Worm (Caenorhabditis elegans): ENCODE measurements around the gene K04B12.2.

The K04B12.2 gene

DNA sequence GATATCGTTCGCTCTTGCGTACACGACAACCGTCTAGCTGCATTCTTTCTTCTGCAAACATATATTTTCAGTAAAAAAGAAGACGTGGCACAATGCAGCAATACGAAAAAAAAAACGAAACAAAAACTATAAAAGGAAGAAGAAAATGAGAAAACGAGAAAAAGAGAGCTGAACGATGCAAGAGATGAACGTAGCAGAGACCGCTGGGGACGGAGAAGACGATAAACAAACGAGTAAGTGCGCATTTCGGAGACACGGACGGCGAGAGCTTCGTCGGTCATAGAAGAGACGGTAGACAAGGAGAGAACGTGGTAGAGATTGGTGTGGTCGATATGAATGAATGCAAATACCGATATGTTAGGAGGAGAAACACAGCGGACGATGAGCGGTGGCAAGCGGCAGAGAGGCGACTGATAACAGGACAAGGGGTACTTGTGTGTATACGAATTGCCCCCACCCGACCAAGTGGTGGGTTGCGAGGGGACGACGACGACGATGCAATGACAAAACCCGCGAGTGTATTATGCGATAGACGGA is at the start of gene K04B12.2:
Gene K04B12.2, minus strand, starts transcription at position 51 of the 537 bp plus-strand sequence.
- no peak for TF ChIP-seq unc-62 (GFP tag; optimal IDR thresholded peaks at IDR 0.05)

DNA sequence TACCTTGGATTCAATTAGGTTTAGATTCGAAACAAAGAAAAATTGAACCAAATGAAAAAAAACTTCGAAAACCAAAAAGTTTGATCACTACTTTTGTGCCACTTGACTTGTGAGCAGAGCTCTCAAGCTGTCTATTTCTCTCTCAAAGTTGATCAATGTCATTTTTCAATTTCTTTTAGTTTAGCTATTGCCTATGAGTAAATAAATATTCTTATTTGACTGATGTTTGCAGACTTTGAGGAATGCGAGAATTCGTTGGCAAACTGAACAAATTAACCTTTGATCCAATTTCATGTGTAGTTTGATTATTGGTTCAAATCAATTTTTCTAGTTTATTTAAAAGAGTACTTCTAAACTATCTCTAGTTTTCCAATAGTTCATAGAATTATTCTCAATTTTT is 46.0 kb upstream of the K04B12.2 start:
- TF ChIP-seq unc-62 (GFP tag; optimal IDR thresholded peaks at IDR 0.05), result no peak

DNA sequence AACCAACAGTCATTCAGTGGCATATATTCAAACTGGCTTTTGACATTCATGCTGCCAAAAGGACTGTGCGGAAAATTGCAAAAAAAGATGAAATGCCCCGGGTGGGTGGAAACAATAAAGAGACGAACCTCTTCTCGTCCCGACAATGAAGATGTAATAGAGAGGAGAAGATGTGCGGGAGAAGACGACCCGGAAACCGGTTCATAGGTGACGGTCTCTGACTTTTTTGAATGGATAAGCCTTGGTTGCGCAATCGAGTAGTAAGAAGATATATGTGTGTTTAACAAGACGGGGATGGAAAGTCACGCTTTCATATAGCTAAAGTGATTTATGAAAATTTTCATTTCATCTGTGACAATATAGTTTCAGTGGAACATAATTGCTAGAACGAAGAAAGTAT is 43.0 kb upstream of the K04B12.2 start:
- TF ChIP-seq unc-62 (GFP tag; optimal IDR thresholded peaks at IDR 0.05), result no peak

- TF ChIP-seq unc-62 (GFP tag; optimal IDR thresholded peaks at IDR 0.05), result no peak
Observed at ce11 chrII:14479583-14480245, 41.9 kb upstream of the K04B12.2 start, which contains the start of gene C13B4.1. Gene C13B4.1 (minus strand): TSS chrII:14479633.

DNA sequence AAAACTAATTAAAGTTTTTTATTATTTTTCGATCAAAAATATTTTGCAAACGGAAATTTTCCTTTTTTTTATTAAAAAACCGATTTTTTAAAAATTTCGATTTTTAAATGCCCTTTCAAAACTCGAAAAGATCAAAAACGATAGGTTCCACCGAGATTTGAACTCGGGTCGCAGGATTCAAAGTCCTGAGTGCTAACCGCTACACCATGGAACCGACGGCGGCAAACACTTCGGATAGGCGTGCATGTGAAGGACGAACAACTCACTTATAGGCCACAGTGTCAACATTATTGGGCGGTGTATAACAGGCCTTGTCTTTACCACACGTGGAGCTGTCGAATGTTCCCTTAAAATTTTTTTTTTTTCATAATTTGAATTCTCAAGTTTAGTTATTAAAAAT is 36.9 kb upstream of the K04B12.2 start:
- TF ChIP-seq unc-62 (GFP tag; optimal IDR thresholded peaks at IDR 0.05), result no peak

ce11 chrII:14470020-14470419 is 32.2 kb upstream of the K04B12.2 start:
- no peak for TF ChIP-seq unc-62 (GFP tag; optimal IDR thresholded peaks at IDR 0.05)

- no peak for TF ChIP-seq unc-62 (GFP tag; optimal IDR thresholded peaks at IDR 0.05)
Observed at ce11 chrII:14455332-14455731, 17.6 kb upstream of the K04B12.2 start, which contains the start of gene dmsr-6. Gene dmsr-6 (plus strand): TSS chrII:14455632.

DNA sequence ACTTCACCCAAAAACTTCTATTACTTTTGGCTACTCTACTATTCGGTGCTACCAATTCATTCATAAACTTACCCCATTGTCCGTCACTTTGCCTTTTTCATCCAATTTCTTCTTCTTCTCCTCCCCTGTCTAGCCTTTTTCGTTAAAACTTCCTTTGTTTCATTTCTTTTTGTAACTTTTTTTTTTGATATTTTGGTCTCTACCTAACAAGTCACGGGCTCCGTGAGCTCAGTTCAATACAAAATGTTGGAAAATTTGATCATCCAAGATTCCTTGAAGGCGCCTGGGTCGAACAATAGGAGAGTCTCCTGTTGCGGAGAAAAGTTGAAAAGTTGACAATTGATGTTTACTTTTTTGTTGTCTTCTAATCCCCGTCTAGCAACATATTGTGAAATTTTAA is 14.2 kb upstream of the K04B12.2 start:
- no peak for TF ChIP-seq unc-62 (GFP tag; optimal IDR thresholded peaks at IDR 0.05)

DNA sequence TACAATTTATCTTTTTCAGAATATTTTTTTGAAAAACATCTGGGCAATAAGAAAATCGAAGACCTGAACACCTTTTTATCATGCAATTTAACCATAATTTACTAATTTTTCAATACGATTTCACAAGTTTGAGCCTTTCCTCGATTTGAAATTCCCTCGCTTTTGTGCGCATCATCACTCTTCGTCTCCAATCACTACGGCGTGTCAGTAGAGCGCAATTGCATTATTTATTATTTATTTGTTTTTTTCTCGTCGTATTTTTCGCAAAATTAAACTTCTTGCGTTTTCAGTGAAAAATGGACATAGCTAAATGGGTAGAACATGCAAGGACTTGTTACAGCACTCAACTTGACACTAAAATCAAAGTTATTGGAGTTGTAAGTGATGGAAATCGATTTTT is 3.4 kb upstream of the K04B12.2 start, which contains the start of gene smg-8:
Gene smg-8, plus strand, starts transcription at position 266 of the 400 bp plus-strand sequence.
- no peak for TF ChIP-seq unc-62 (GFP tag; optimal IDR thresholded peaks at IDR 0.05)

DNA sequence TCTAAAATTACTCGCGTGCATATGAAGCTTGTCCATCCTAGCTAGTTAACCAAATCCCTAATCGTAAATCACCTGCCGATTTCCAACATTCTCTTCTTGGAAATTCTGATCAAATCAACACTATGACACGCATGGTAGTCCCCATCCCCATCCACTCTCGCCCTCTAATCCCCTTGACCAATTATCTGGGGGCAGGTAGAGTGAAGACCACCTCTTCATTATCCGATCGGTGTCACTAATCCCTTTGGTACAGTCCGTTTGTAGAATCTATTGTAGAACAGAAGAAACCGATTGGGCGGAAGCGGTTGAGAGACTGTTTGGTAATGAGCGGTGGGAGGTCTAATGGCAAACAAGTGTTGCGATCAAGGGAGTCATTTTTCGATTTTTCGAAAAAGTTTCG is 656 bp downstream of the K04B12.2 start:
- TF ChIP-seq unc-62 (GFP tag; optimal IDR thresholded peaks at IDR 0.05), result no peak

DNA sequence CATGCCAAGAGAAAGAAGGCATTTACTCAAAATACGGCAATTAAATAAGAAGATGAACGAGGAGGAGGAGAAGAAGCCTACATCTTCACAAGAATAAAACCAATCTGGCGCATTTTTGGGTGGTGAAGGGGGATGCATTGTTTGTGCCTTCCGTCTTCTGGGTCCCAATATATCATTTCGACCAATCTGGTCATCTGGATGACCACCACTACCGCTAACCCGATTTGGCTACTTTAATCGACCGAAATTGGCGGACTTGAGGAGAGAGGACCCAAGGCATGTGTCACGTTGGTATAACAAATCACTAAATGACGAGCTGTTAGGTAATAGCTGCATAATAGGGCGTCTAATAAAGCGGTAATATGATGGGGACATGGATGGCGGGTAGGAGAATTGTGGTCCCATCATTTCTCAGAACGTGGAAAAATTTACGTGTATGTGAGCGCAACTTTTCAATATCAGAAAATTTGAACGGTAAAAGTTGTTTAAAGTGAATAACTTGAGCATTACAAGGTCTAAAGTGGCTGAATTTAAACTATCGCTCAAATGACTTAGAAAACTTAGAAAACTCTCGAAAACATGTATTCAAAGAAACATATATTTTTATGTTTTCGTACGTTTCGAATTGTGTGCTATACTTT is 3.9 kb downstream of the K04B12.2 start:
- no peak for TF ChIP-seq unc-62 (GFP tag; optimal IDR thresholded peaks at IDR 0.05)

DNA sequence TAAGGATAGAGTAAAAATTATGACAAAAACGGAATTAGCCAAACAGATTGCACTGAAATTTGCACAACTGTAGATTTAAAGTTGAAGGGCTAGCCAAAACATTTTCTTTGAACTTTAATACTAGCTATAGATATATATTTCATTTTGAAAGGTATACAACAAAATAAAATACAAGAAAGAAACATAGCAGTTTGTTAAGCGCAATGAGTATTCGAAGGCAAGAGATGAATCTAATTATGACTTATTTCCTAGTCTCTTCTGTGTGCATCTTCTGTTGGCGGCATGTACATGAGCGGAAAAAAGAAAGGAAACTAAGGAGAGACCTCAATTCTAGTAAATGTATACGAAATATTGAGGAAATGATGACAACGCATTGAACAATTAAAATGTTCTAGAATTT is 5.7 kb downstream of the K04B12.2 start:
- TF ChIP-seq unc-62 (GFP tag; optimal IDR thresholded peaks at IDR 0.05), result no peak

- TF ChIP-seq unc-62 (GFP tag; optimal IDR thresholded peaks at IDR 0.05), result no peak
Observed at ce11 chrII:14428834-14429233, 8.9 kb downstream of the K04B12.2 start.

DNA sequence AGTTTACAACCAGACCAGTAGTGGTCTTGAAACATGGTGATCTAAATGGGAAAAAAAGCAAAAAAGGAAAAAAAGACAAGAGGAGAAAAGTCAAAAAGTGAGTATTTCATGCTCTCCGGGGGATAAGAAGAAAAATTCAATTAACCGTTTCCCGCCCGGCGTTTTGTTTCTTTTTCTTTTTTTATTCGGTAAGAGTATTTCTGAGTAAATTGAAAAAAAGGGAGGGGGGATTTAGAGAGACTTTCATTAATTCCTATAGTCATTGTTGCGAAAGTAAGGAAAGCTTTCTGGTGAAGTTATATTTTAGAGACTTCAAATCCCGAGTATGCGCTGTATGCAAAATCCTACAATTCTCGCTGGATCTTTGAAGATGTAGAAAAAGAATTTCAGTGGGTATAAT is 10.1 kb downstream of the K04B12.2 start:
- TF ChIP-seq unc-62 (GFP tag; optimal IDR thresholded peaks at IDR 0.05), result no peak

- no peak for TF ChIP-seq unc-62 (GFP tag; optimal IDR thresholded peaks at IDR 0.05)
Observed at ce11 chrII:14424791-14425190, 13.0 kb downstream of the K04B12.2 start, which contains the start of gene plx-2. Gene plx-2 (minus strand): TSS chrII:14424891.

DNA sequence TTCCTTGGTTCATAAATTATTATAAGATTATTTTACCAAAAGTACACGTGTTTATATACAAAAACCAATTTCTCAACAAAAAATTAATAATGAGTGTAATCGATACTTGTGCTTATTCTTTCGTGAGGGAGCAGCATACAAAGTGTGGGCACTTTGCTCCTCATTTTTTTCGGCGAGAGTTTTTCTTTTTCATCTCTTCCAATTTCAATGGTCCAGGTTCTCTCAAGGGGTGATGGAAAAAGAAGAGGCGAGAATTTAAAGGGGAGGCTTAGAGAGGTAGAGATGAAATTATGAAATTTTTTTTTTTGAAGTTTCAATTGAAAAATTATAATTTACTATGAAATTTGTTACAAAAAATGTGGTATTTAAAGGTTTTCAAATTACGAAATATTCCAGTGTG is 20.8 kb downstream of the K04B12.2 start:
- no peak for TF ChIP-seq unc-62 (GFP tag; optimal IDR thresholded peaks at IDR 0.05)

ce11 chrII:14415427-14415826 is 22.3 kb downstream of the K04B12.2 start:
- TF ChIP-seq unc-62 (GFP tag; optimal IDR thresholded peaks at IDR 0.05), result no peak
